Fruit fly (Drosophila melanogaster) whole organism: ENCODE data around the gene Mics1.

ENCODE experiments used
- Dll ChIP-seq: fragments of >200 bp; optimal IDR thresholded peaks from 2 replicates; lab custom pipeline; 2017
- pan ChIP-seq: fragments of >200 bp; optimal IDR thresholded peaks from 2 replicates; lab custom pipeline; 2017
- psq ChIP-seq: fragments of >200 bp; optimal IDR thresholded peaks from 2 replicates; lab custom pipeline; 2017
- usp ChIP-seq: fragments of >200 bp; optimal IDR thresholded peaks from 2 replicates; lab custom pipeline; 2017; ENCODE audit warnings: missing biosample characterization, missing genetic modification characterization, mixed read lengths

DNA sequence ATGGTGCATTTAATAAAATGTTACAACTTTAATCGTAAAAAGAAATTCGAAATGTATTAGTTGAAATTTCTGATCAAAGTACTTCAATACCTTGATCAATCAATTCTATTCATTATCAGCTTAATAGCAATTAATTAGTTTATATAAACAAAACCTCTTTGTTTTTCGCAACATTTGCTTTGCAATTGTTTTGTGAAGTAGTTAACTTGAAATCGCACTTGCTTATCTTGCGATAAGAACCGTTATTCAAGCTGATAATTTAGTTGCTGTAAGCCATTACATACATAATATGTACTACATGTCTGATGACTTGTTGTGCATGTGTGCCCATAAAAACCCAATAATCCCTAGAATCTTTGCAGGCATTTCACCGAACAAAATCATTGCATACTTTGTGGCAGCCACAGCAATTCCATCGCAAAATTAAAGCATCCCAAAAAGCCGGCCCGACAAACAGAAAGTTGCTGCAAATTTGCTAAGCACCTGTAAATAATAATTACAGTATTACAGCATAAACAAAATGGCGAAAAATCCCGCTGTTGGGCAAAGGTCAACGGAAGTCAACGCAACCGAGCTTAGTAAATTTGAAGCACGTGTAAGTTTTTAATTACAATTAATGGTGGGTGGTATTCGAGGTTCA is 6.1 kb upstream of the Mics1 start:
- TF ChIP-seq pan (no peak), Dll (lab: Kevin White, UChicago) (no peak), usp (GFP tag; lab: Kevin White, UChicago) (no peak), psq (lab: Kevin White, UChicago) (no peak)
